Worm (Caenorhabditis elegans) whole organism, early embryonic: Measurements from ENCODE around the gene bgnt-1.1.
A peak's percentile ranks its signal among the peaks of the same experiment; 100 is the strongest.

Experiments used
- B0310.2 ChIP-seq: sonication (generic microtip); optimal IDR thresholded peaks from 2 replicates; lab custom pipeline; 2016; ENCODE audit warnings: mild to moderate bottlenecking, missing genetic modification characterization, missing compliant biosample characterization
- F13C5.2 ChIP-seq: sonication (generic microtip); optimal IDR thresholded peaks from 2 replicates; lab custom pipeline; 2017; ENCODE audit warnings: mild to moderate bottlenecking, missing genetic modification characterization, inconsistent platforms, missing compliant biosample characterization
- aly-1 ChIP-seq: sonication (generic microtip); optimal IDR thresholded peaks from 2 replicates; lab custom pipeline; 2016; ENCODE audit warnings: missing genetic modification characterization, missing compliant biosample characterization
- ama-1 ChIP-seq: fragments of 150-350 bp; optimal IDR thresholded peaks from 2 replicates; lab custom pipeline; 2014
- ceh-13 ChIP-seq: fragments of 200-800 bp; sonication (Bioruptor generic); optimal IDR thresholded peaks from 2 replicates; lab custom pipeline; 2018; ENCODE audit warnings: mild to moderate bottlenecking, missing genetic modification characterization, missing compliant biosample characterization
- ceh-36 ChIP-seq: sonication (generic microtip); optimal IDR thresholded peaks from 2 replicates; lab custom pipeline; 2016; ENCODE audit warnings: missing genetic modification characterization, inconsistent platforms, missing compliant biosample characterization
- ets-7 ChIP-seq: sonication (generic microtip); optimal IDR thresholded peaks from 2 replicates; lab custom pipeline; 2016; ENCODE audit warnings: missing genotype, missing genetic modification characterization, missing compliant biosample characterization
- flt-1 ChIP-seq: fragments of 200-800 bp; sonication (Bioruptor generic); IDR thresholded peaks from 2 replicates; pipeline ENCODE4 v1.3.6; 2022; ENCODE audit warnings: missing genetic modification characterization, missing compliant biosample characterization
- hmbx-1 ChIP-seq: sonication (generic microtip); optimal IDR thresholded peaks from 2 replicates; lab custom pipeline; 2016; ENCODE audit warnings: mild to moderate bottlenecking, missing genetic modification characterization, missing compliant biosample characterization
- hmg-4 ChIP-seq: fragments of 200-800 bp; sonication (Bioruptor generic); optimal IDR thresholded peaks from 2 replicates; lab custom pipeline; 2018; ENCODE audit warnings: mild to moderate bottlenecking, missing genetic modification characterization, missing compliant biosample characterization
- hnd-1 ChIP-seq: sonication (generic microtip); optimal IDR thresholded peaks from 2 replicates; lab custom pipeline; 2016; ENCODE audit warnings: missing genetic modification characterization, missing compliant biosample characterization
- pes-1 ChIP-seq: fragments of 200-800 bp; sonication (Bioruptor generic); IDR thresholded peaks from 2 replicates; pipeline ENCODE4 v1.3.6; 2022; ENCODE audit warnings: missing genetic modification reagents, missing genetic modification characterization, missing compliant biosample characterization
- scrt-1 ChIP-seq: fragments of 200-800 bp; sonication (Bioruptor generic); IDR thresholded peaks from 2 replicates; pipeline ENCODE4 v1.3.6; 2022; ENCODE audit warnings: missing genetic modification characterization, missing compliant biosample characterization
- sea-1 ChIP-seq: fragments of 200-800 bp; sonication (Bioruptor generic); conservative IDR thresholded peaks from 2 replicates; pipeline ENCODE4 v1.3.6; 2022; ENCODE audit warnings: missing genetic modification characterization, missing compliant biosample characterization
- tbx-11 ChIP-seq: fragments of 200-800 bp; sonication (Bioruptor generic); IDR thresholded peaks from 2 replicates; pipeline ENCODE4 v1.3.6; 2022; ENCODE audit warnings: missing genetic modification characterization, missing compliant biosample characterization
- tbx-37 ChIP-seq: fragments of 200-800 bp; sonication (Bioruptor generic); conservative IDR thresholded peaks from 2 replicates; pipeline ENCODE4 v1.3.6; 2022; ENCODE audit warnings: missing genetic modification reagents, missing genetic modification characterization, missing compliant biosample characterization
- tra-4 ChIP-seq: sonication (generic microtip); optimal IDR thresholded peaks from 2 replicates; lab custom pipeline; 2017; ENCODE audit warnings: missing genetic modification characterization, missing compliant biosample characterization

The bgnt-1.1 gene

DNA sequence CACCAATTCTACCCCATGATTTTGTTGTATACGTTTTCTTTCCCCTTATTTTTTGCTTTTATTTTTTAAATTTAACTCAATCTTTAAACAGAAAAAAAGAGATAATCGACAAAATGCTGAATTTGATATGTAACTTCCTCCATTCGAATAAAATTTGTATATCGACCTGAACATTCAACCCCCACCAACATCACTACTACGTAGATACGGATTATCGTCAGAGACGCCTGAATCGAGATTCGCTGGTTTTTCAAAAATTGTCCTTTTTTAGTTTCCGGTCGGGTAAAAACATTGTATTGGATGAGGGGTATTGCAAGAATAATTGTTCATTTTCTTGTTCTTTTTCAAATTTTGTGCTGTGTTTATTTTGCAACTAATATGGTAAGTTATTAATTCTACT lies at the start of gene bgnt-1.1:
Gene bgnt-1.1 (plus strand): TSS at position 301 of the 400 bp plus-strand sequence.
- TF ChIP-seq ama-1 (lab: Kevin White, UChicago) (no peak), hmbx-1 (tag; lab: Kevin White, UChicago) (no peak), sea-1 (GFP tag; lab: Robert Waterston, UW) (no peak), B0310.2 (tag; lab: Kevin White, UChicago) (no peak), aly-1 (no peak), tra-4 (no peak), ets-7 (tag; lab: Kevin White, UChicago) (no peak), ceh-36 (no peak), pes-1 (GFP tag; lab: Robert Waterston, UW) (no peak), tbx-37 (GFP tag; lab: Robert Waterston, UW) (no peak), hmg-4 (no peak), tbx-11 (GFP tag; lab: Robert Waterston, UW) (no peak), scrt-1 (GFP tag; lab: Robert Waterston, UW) (no peak), ceh-13 (GFP tag; lab: Kevin White, UChicago) (no peak), flt-1 (GFP tag; lab: Robert Waterston, UW) (no peak), F13C5.2 (tag; lab: Kevin White, UChicago) (no peak), hnd-1 (no peak)

DNA sequence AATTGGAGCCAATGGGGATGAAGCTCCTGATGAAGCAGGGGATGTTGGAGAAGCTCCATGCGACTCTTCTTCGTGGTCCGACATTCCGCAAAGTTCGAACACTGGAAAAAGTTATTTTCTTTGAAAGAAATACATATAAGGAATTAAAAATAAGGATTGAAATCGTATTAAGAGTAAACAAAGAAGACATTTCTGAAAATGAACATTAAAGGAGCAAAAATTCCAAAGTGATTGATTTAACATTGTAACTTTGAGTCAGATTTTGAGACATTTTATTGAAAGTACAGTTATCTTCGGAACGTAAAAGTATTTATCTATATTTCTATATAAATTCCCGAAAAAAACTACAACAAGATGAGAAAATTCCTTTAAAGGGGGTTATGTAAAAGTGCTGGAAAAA lies 48.0 kb upstream of the bgnt-1.1 start, which contains the start of gene F13B12.1:
Gene F13B12.1 (minus strand): TSS at position 101 of the 400 bp plus-strand sequence.
- no peak for TF ChIP-seq tra-4
- no peak for TF ChIP-seq ceh-36
- no peak for TF ChIP-seq tbx-37 (GFP tag; lab: Robert Waterston, UW)
- TF ChIP-seq sea-1 (GFP tag; lab: Robert Waterston, UW): no peak
- TF ChIP-seq F13C5.2 (tag; lab: Kevin White, UChicago): no peak
- TF ChIP-seq flt-1 (GFP tag; lab: Robert Waterston, UW): no peak
- no peak for TF ChIP-seq hmbx-1 (tag; lab: Kevin White, UChicago)
- TF ChIP-seq ama-1 (lab: Kevin White, UChicago): no peak
- TF ChIP-seq B0310.2 (tag; lab: Kevin White, UChicago): no peak
- TF ChIP-seq scrt-1 (GFP tag; lab: Robert Waterston, UW): no peak
- TF ChIP-seq pes-1 (GFP tag; lab: Robert Waterston, UW): no peak
- no peak for TF ChIP-seq aly-1
- no peak for TF ChIP-seq ets-7 (tag; lab: Kevin White, UChicago)

DNA sequence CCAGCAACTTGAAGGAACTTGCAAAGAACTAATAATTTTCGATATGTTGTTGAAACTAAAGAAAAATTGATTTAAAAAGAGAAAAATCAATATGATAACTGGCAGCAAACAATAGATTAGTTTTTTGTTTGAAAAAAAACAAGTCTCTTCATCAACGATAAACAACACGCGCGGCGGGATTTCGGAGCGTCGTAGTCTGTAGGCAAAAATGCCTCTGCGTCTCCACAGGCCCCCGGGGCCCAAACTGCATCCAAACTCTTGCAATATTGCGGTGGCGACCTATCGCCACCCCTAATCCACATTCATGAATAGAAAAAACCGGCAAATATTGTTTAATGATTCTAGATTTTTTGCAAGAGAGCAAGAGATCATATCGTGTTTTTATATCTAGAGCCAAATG lies 47.4 kb upstream of the bgnt-1.1 start:
- TF ChIP-seq hnd-1 (no peak), F13C5.2 (tag; lab: Kevin White, UChicago) (peak; percentile 8)

- no peak for TF ChIP-seq hmg-4
- no peak for TF ChIP-seq tra-4
- no peak for TF ChIP-seq ceh-13 (GFP tag; lab: Kevin White, UChicago)
- no peak for TF ChIP-seq tbx-11 (GFP tag; lab: Robert Waterston, UW)
- no peak for TF ChIP-seq aly-1
- no peak for TF ChIP-seq ets-7 (tag; lab: Kevin White, UChicago)
- TF ChIP-seq hnd-1: no peak
- no peak for TF ChIP-seq scrt-1 (GFP tag; lab: Robert Waterston, UW)
- no peak for TF ChIP-seq ceh-36
- no peak for TF ChIP-seq hmbx-1 (tag; lab: Kevin White, UChicago)
- no peak for TF ChIP-seq B0310.2 (tag; lab: Kevin White, UChicago)
- TF ChIP-seq pes-1 (GFP tag; lab: Robert Waterston, UW): no peak
- TF ChIP-seq F13C5.2 (tag; lab: Kevin White, UChicago): no peak
- TF ChIP-seq flt-1 (GFP tag; lab: Robert Waterston, UW): no peak
- no peak for TF ChIP-seq sea-1 (GFP tag; lab: Robert Waterston, UW)
- no peak for TF ChIP-seq ama-1 (lab: Kevin White, UChicago)
- no peak for TF ChIP-seq tbx-37 (GFP tag; lab: Robert Waterston, UW)
Measured at ce11 chrIV:10429129-10429528, 43.4 kb upstream of the bgnt-1.1 start, which contains the start of gene F13B12.2. Gene F13B12.2 (minus strand): TSS chrIV:10429130.

DNA sequence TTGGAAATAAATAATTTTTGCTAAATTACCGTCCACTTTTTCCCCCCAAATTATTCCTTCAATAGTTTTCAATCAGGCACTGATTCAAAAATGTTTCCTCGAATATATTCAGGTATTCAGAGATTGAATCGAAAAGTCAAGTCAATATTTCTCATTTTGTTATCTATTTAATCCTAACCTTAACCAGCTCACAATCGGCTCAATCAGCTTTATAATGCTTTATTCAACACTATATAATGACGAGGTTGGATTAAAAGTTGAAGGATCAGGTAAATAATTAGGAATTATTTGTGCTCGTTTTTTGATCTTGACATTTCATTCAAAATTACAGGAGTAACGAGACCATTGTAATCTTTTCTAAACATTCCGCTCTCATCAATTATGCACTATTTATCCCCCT lies 42.1 kb upstream of the bgnt-1.1 start:
- no peak for TF ChIP-seq scrt-1 (GFP tag; lab: Robert Waterston, UW)
- TF ChIP-seq ama-1 (lab: Kevin White, UChicago): no peak

DNA sequence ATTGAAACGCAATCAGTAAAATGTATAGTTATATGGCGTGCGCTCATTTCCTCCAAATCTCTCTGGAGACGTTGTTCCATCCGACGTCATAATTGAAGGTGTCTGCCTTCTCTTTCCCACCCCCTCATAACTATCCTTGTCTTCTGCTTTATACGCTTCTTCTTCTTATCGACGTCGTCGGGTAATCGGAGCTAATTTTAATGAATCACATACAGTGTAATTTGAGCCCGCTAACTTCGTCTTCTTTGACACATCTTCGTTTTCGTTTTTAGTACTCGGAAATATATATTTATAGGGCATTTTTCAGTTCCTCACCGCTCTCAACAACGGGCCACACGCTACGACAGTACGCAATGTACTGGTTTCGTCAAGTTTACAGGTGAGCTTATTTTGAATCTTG lies 36.2 kb upstream of the bgnt-1.1 start, which contains the start of gene ins-1:
Gene ins-1 (plus strand): TSS at position 301 of the 400 bp plus-strand sequence.
- TF ChIP-seq flt-1 (GFP tag; lab: Robert Waterston, UW): no peak
- no peak for TF ChIP-seq ama-1 (lab: Kevin White, UChicago)
- TF ChIP-seq B0310.2 (tag; lab: Kevin White, UChicago): no peak
- no peak for TF ChIP-seq hmbx-1 (tag; lab: Kevin White, UChicago)
- TF ChIP-seq scrt-1 (GFP tag; lab: Robert Waterston, UW): no peak
- TF ChIP-seq aly-1: no peak
- no peak for TF ChIP-seq pes-1 (GFP tag; lab: Robert Waterston, UW)
- TF ChIP-seq F13C5.2 (tag; lab: Kevin White, UChicago): no peak
- no peak for TF ChIP-seq tbx-37 (GFP tag; lab: Robert Waterston, UW)
- no peak for TF ChIP-seq ceh-13 (GFP tag; lab: Kevin White, UChicago)
- TF ChIP-seq hmg-4: no peak
- TF ChIP-seq tbx-11 (GFP tag; lab: Robert Waterston, UW): no peak
- TF ChIP-seq ceh-36: no peak
- no peak for TF ChIP-seq tra-4
- no peak for TF ChIP-seq sea-1 (GFP tag; lab: Robert Waterston, UW)
- no peak for TF ChIP-seq ets-7 (tag; lab: Kevin White, UChicago)

DNA sequence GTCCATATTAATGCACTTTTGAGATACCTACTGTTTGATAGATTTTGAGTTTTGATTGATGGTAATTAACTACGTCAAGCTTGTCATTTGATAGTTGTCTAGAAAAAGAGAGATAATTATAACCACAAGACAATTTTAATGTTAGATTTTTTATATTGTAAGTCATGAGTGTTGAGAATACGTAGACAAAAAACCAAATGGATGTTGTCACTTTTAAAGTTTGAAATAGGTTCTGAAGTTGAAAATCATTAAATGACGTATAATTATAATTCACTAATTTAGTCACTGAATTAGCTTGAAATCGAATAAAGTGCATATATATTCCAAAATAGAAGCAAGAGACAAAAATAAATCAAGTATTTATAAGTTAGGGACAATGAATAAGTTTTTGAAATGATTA lies 35.5 kb upstream of the bgnt-1.1 start:
- TF ChIP-seq ets-7 (tag; lab: Kevin White, UChicago) (no peak), flt-1 (GFP tag; lab: Robert Waterston, UW) (no peak), sea-1 (GFP tag; lab: Robert Waterston, UW) (no peak), aly-1 (no peak), tbx-37 (GFP tag; lab: Robert Waterston, UW) (no peak), hmbx-1 (tag; lab: Kevin White, UChicago) (no peak), hnd-1 (no peak), scrt-1 (GFP tag; lab: Robert Waterston, UW) (no peak), hmg-4 (no peak), ceh-36 (no peak), ceh-13 (GFP tag; lab: Kevin White, UChicago) (no peak), pes-1 (GFP tag; lab: Robert Waterston, UW) (no peak), tra-4 (no peak)
